Worm (Caenorhabditis elegans): ENCODE measurements around the gene eat-2.

The eat-2 gene

DNA sequence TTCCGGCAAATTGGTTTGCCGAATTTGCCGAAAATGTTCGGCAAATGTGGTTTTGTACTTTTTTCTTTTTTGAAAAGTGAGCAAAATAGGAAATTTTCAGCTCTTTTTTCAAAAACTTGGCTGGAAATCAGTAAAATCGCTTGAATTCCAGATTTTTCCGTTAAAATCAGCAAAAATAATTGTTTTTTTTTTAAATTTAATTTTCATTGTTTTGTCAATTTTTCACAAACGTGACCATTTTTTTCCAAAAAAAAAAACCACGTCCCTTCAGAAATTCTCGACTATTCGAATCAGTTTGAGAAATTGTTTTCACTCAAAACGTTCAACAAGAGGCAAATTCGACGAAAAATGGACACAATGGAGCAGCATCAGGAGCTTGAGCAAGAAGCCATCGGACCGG is 33.9 kb downstream of the eat-2 start, which contains the start of gene K09E4.1:
Gene K09E4.1 (plus strand): TSS at position 301 of the 400 bp plus-strand sequence.
- TF ChIP-seq irx-1 (tag; optimal IDR thresholded peaks at IDR 0.05) (no peak), ceh-90 (tag; optimal IDR thresholded peaks at IDR 0.05) (no peak), ceh-63 (GFP tag; optimal IDR thresholded peaks at IDR 0.05) (no peak), aha-1 (tag; optimal IDR thresholded peaks at IDR 0.05) (no peak), nhr-47 (tag; optimal IDR thresholded peaks at IDR 0.05) (no peak), lin-14 (GFP tag; optimal IDR thresholded peaks at IDR 0.05) (no peak), pax-3 (tag; optimal IDR thresholded peaks at IDR 0.05) (no peak), nhr-19 (GFP tag; conservative IDR thresholded peaks at IDR 0.05) (no peak), swsn-7 (tag; optimal IDR thresholded peaks at IDR 0.05) (no peak), elt-3 (tag; optimal IDR thresholded peaks at IDR 0.05) (no peak), egl-13 (tag; optimal IDR thresholded peaks at IDR 0.05) (no peak), mab-9 (GFP tag; IDR thresholded peaks at IDR 0.05) (no peak), nhr-28 (tag; optimal IDR thresholded peaks at IDR 0.05) (no peak), tbx-2 (tag; optimal IDR thresholded peaks at IDR 0.05) (no peak), sup-37 (GFP tag; optimal IDR thresholded peaks at IDR 0.05) (no peak)

DNA sequence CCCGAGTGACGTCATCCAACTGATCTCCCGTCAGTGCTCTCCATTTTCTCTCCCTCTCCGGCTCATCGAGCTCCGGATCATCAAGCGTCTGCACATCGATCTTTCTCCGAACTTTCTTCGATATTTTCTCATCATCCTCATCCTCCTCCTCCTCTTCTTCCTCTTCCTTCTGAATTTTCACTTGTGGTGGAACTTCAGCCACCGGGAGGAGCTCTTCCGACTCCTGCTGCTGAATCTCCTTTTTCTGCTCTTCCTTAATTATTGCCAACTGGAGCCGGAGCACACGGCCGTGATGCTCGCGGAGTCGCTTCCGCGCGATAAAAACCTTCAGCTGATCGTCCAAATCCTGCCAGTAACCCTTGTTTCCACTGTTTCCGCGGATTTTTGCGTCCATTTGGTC is 35.2 kb downstream of the eat-2 start:
- no peak for TF ChIP-seq ceh-82 (tag; optimal IDR thresholded peaks at IDR 0.05)

DNA sequence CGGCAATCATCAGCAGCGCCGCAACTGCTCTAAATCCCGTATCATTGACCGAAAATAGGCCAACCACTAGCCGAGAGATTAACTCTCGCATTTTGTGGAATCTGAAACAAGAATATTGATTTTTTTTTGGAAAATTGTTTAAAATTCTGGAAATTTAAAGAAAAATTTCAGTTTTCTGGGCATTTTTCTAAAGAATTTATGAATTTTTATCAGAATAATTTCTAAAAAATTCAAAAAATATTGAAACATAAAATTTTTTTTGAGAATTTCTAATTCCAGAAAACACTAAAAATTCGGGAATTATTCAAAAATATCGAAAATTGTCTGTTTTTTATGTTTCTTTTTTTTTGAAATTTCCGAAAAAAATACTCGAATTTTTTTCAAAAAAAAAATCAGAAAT is 38.7 kb downstream of the eat-2 start, which contains the start of gene algn-3:
Gene algn-3 (minus strand): TSS at position 101 of the 400 bp plus-strand sequence.
- TF ChIP-seq snu-23 (GFP tag; optimal IDR thresholded peaks at IDR 0.05) (no peak), xbp-1 (tag; optimal IDR thresholded peaks at IDR 0.05) (no peak), dsc-1 (tag; optimal IDR thresholded peaks at IDR 0.05) (no peak), hlh-4 (tag; optimal IDR thresholded peaks at IDR 0.05) (no peak), ztf-11 (tag; optimal IDR thresholded peaks at IDR 0.05) (no peak), pag-3 (tag; optimal IDR thresholded peaks at IDR 0.05; ENCODE audit: borderline replicate concordance, insufficient read depth) (no peak), efl-1 (optimal IDR thresholded peaks at IDR 0.05) (no peak), efl-1 (GFP tag; optimal IDR thresholded peaks at IDR 0.05 in 1 of 2) (no peak), nhr-85 (tag) (no peak), nhr-90 (tag; optimal IDR thresholded peaks at IDR 0.05; ENCODE audit: poor library complexity) (no peak), ceh-90 (tag; optimal IDR thresholded peaks at IDR 0.05) (no peak), mep-1 (tag; optimal IDR thresholded peaks at IDR 0.05) (no peak), fkh-8 (tag; optimal IDR thresholded peaks at IDR 0.05) (no peak), aly-2 (tag; optimal IDR thresholded peaks at IDR 0.05) (no peak), irx-1 (tag; optimal IDR thresholded peaks at IDR 0.05) (no peak), blmp-1 (tag; optimal IDR thresholded peaks at IDR 0.05) (no peak), lin-39 (tag; optimal IDR thresholded peaks at IDR 0.05) (no peak)

DNA sequence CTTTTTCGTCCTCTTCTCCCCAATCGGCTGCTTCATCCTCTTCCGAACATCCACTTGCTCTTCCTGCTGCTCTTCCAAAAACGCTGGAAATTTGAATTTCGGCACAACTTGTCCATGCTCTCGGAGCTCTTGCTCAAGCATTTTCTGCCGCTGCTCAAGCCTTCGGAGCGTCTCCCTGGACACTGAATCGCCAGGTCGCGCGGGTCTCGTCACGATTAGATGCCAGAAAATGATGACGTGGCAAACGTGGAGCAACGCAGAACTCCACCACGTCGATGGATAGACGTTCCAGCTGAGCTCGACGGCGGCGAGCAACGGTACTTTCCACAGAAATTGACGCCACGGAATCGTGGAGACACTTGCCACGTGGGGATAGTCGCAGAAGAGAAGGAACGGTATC is 42.3 kb downstream of the eat-2 start:
- TF ChIP-seq nhr-28 (tag; optimal IDR thresholded peaks at IDR 0.05) (no peak), sup-37 (GFP tag; optimal IDR thresholded peaks at IDR 0.05) (no peak), sptf-1 (tag; optimal IDR thresholded peaks at IDR 0.05) (no peak), unc-86 (tag; optimal IDR thresholded peaks at IDR 0.05) (no peak), unc-30 (tag; optimal IDR thresholded peaks at IDR 0.05) (no peak), swsn-7 (tag; optimal IDR thresholded peaks at IDR 0.05) (no peak), fkh-10 (GFP tag; optimal IDR thresholded peaks at IDR 0.05) (no peak), rnt-1 (tag; optimal IDR thresholded peaks at IDR 0.05) (no peak), ama-1 (optimal IDR thresholded peaks at IDR 0.05) (no peak), snu-23 (GFP tag; optimal IDR thresholded peaks at IDR 0.05) (no peak), mep-1 (tag; optimal IDR thresholded peaks at IDR 0.05) (no peak), lin-35 (GFP tag; optimal IDR thresholded peaks at IDR 0.05) (no peak), F16B12.6 (tag; optimal IDR thresholded peaks at IDR 0.05) (no peak), grh-1 (GFP tag; IDR thresholded peaks at IDR 0.05) (no peak), aly-2 (tag; optimal IDR thresholded peaks at IDR 0.05) (no peak), lin-14 (GFP tag; optimal IDR thresholded peaks at IDR 0.05) (no peak), ceh-88 (GFP tag; IDR thresholded peaks at IDR 0.05) (no peak), nhr-71 (tag; optimal IDR thresholded peaks at IDR 0.05) (no peak)

Measured in whole organism, L1 larva.